Fruit fly (Drosophila melanogaster) whole organism, embryonic: Measurements from ENCODE around the gene Adgf-C.
A peak's percentile ranks its signal among the peaks of the same experiment; 100 is the strongest.

Experiments
- Ada2b ChIP-seq: fragments of 200-800 bp; sonication (Bioruptor generic); IDR thresholded peaks from 2 replicates; pipeline ENCODE4 v1.3.6; 2022; ENCODE audit warnings: missing biosample characterization, missing genetic modification characterization
- BtbVII ChIP-seq: fragments of 200-800 bp; sonication (Bioruptor generic); optimal IDR thresholded peaks from 3 replicates; lab custom pipeline; 2017; ENCODE audit warnings: missing biosample characterization, mild to moderate bottlenecking, missing genetic modification characterization
- CG12071 ChIP-seq: fragments of 200-800 bp; sonication (Bioruptor generic); optimal IDR thresholded peaks from 3 replicates; lab custom pipeline; 2018; ENCODE audit warnings: missing biosample characterization, mild to moderate bottlenecking, missing genetic modification characterization
- CG13894 ChIP-seq: fragments of 200-800 bp; sonication (Bioruptor generic); optimal IDR thresholded peaks from 3 replicates; lab custom pipeline; 2018; ENCODE audit warnings: missing biosample characterization, mild to moderate bottlenecking, missing genetic modification characterization, moderate library complexity
- CG14667 ChIP-seq: fragments of 200-800 bp; sonication (Bioruptor generic); IDR thresholded peaks from 2 replicates; pipeline ENCODE4 v1.3.6; 2022; ENCODE audit warnings: missing biosample characterization, missing genetic modification characterization
- CG14860 ChIP-seq: fragments of 200-800 bp; sonication (Bioruptor generic); IDR thresholded peaks from 3 replicates; pipeline ENCODE4 v1.3.6; 2022; ENCODE audit warnings: missing biosample characterization, missing genetic modification characterization; ENCODE audit not compliant: partially characterized antibody
- CG14965 ChIP-seq: fragments of 200-800 bp; sonication (Bioruptor generic); optimal IDR thresholded peaks from 2 replicates; lab custom pipeline; 2016; ENCODE audit warnings: missing biosample characterization, missing genetic modification characterization, borderline replicate concordance
- CG15601 ChIP-seq: fragments of 200-800 bp; sonication (Bioruptor generic); optimal IDR thresholded peaks from 3 replicates; lab custom pipeline; 2019; ENCODE audit warnings: missing biosample characterization, mild to moderate bottlenecking, missing genetic modification characterization, moderate library complexity
- CG1603 ChIP-seq: fragments of 200-800 bp; sonication (Bioruptor generic); optimal IDR thresholded peaks from 2 replicates; lab custom pipeline; 2019; ENCODE audit warnings: missing biosample characterization, mild to moderate bottlenecking, missing genetic modification characterization, moderate library complexity
- CG16779 ChIP-seq: fragments of 200-800 bp; sonication (Bioruptor generic); IDR thresholded peaks from 2 replicates; pipeline ENCODE4 v1.3.6; 2022; ENCODE audit warnings: missing biosample characterization, missing genetic modification characterization
- CG17829 ChIP-seq: fragments of 200-800 bp; optimal IDR thresholded peaks from 2 replicates; lab custom pipeline; 2019; ENCODE audit warnings: missing biosample characterization, mild to moderate bottlenecking, missing genetic modification characterization, moderate library complexity
- CG18011 ChIP-seq: fragments of 200-800 bp; sonication (Bioruptor generic); optimal IDR thresholded peaks from 2 replicates; lab custom pipeline; 2017; ENCODE audit warnings: missing biosample characterization, missing genetic modification characterization, mild to moderate bottlenecking, moderate library complexity, missing genotype
- CG18599 ChIP-seq: fragments of 200-800 bp; sonication (Bioruptor generic); optimal IDR thresholded peaks from 3 replicates; lab custom pipeline; 2017; ENCODE audit warnings: missing biosample characterization, missing genetic modification characterization, mild to moderate bottlenecking, moderate library complexity, missing genetic modification reagents
- CG32772 ChIP-seq: fragments of 200-800 bp; sonication (Bioruptor generic); IDR thresholded peaks from 2 replicates; pipeline ENCODE4 v1.3.6; 2022; ENCODE audit warnings: missing biosample characterization, missing genetic modification characterization
- CG34422 ChIP-seq: fragments of 200-800 bp; sonication (Bioruptor generic); IDR thresholded peaks from 3 replicates; pipeline ENCODE4 v1.3.6; 2022; ENCODE audit warnings: missing biosample characterization, missing genetic modification characterization
- CG4707 ChIP-seq: fragments of 200-800 bp; sonication (Bioruptor generic); optimal IDR thresholded peaks from 2 replicates; lab custom pipeline; 2018; ENCODE audit warnings: missing biosample characterization, mild to moderate bottlenecking, missing genetic modification characterization, moderate library complexity
- CG6654 ChIP-seq: fragments of 200-800 bp; sonication (Bioruptor generic); optimal IDR thresholded peaks from 2 replicates; lab custom pipeline; 2017; ENCODE audit warnings: missing biosample characterization, mild to moderate bottlenecking, missing genetic modification characterization
- CG6791 ChIP-seq: fragments of 200-800 bp; sonication (Bioruptor generic); IDR thresholded peaks from 3 replicates; pipeline ENCODE4 v1.3.6; 2022; ENCODE audit warnings: missing biosample characterization, missing genetic modification characterization; ENCODE audit not compliant: partially characterized antibody
- CG7372 ChIP-seq: fragments of 200-800 bp; sonication (Bioruptor generic); IDR thresholded peaks from 2 replicates; pipeline ENCODE4 v1.3.6; 2022; ENCODE audit warnings: missing biosample characterization, missing genetic modification characterization
- CG8290 ChIP-seq, 3 experiments: fragments of 200-800 bp; sonication (Bioruptor generic); optimal IDR thresholded peaks; 2 replicates each; lab custom pipeline; 2016 to 2019; ENCODE audit warnings: missing biosample characterization in 3 of 3, missing genetic modification characterization in 3 of 3, mild to moderate bottlenecking in 2 of 3, moderate library complexity in 1 of 3
- Dbx ChIP-seq: fragments of 200-800 bp; sonication (Bioruptor generic); IDR thresholded peaks from 3 replicates; pipeline ENCODE4 v1.3.6; 2022; ENCODE audit warnings: missing biosample characterization, missing genetic modification characterization
- Dip3 ChIP-seq: fragments of 200-800 bp; sonication (Bioruptor generic); optimal IDR thresholded peaks from 3 replicates; lab custom pipeline; 2016; ENCODE audit warnings: missing biosample characterization, missing genetic modification characterization
- Dp ChIP-seq: fragments of 200-800 bp; sonication (Bioruptor generic); optimal IDR thresholded peaks from 2 replicates; lab custom pipeline; 2018; ENCODE audit warnings: missing biosample characterization, mild to moderate bottlenecking, missing genetic modification characterization, moderate library complexity
- Dref ChIP-seq: fragments of 200-800 bp; sonication (Bioruptor generic); IDR thresholded peaks from 2 replicates; pipeline ENCODE4 v1.3.6; 2022; ENCODE audit warnings: missing biosample characterization, missing genetic modification characterization
- Ets65A ChIP-seq: fragments of 200-800 bp; sonication (Bioruptor generic); peaks from one replicate; lab custom pipeline; 2016; ENCODE audit warnings: missing biosample characterization, missing genetic modification characterization
- Lhr ChIP-seq: fragments of 200-800 bp; sonication (Bioruptor generic); optimal IDR thresholded peaks from 3 replicates; lab custom pipeline; 2017; ENCODE audit warnings: mild to moderate bottlenecking, missing biosample characterization, missing genetic modification reagents, missing genetic modification characterization
- Med ChIP-seq: fragments of 200-800 bp; sonication (Bioruptor generic); peaks from one replicate; lab custom pipeline; 2016; ENCODE audit warnings: missing biosample characterization, missing genetic modification characterization, mild to moderate bottlenecking, inconsistent platforms, moderate library complexity
- Sin3A ChIP-seq: fragments of >200 bp; optimal IDR thresholded peaks from 2 replicates; lab custom pipeline; 2018
- Stat92E ChIP-seq, 3 experiments: fragments of >200 bp in 2 of 3; fragments of 200-800 bp in 1 of 3; sonication (Bioruptor generic) in 1 of 3; optimal IDR thresholded peaks; 2 replicates each; lab custom pipeline; 2017 to 2019; ENCODE audit warnings: missing biosample characterization in 3 of 3, missing genetic modification characterization in 3 of 3, mild to moderate bottlenecking in 1 of 3, moderate library complexity in 1 of 3
- YL-1 ChIP-seq: fragments of 200-800 bp; sonication (Bioruptor generic); optimal IDR thresholded peaks from 3 replicates; lab custom pipeline; 2017; ENCODE audit warnings: missing biosample characterization, mild to moderate bottlenecking, missing genetic modification characterization
- ab ChIP-seq: fragments of 200-800 bp; sonication (Bioruptor generic); optimal IDR thresholded peaks from 2 replicates; lab custom pipeline; 2016; ENCODE audit warnings: missing biosample characterization, missing genetic modification characterization
- amos ChIP-seq: fragments of 200-800 bp; sonication (Bioruptor generic); IDR thresholded peaks from 2 replicates; pipeline ENCODE4 v1.3.6; 2022; ENCODE audit warnings: missing biosample characterization, missing genetic modification characterization; ENCODE audit not compliant: partially characterized antibody
- ash1 ChIP-seq: fragments of 200-800 bp; sonication (Bioruptor generic); optimal IDR thresholded peaks from 2 replicates; lab custom pipeline; 2018; ENCODE audit warnings: missing biosample characterization, mild to moderate bottlenecking, missing genetic modification characterization
- bsh ChIP-seq, 2 experiments: fragments of 200-800 bp; sonication (Bioruptor generic); optimal IDR thresholded peaks; 2 replicates each; lab custom pipeline; 2017 to 2018; ENCODE audit warnings: mild to moderate bottlenecking in 2 of 2, missing biosample characterization in 2 of 2, missing genetic modification characterization in 2 of 2, moderate library complexity in 1 of 2
- cg ChIP-seq: fragments of 200-800 bp; sonication (Bioruptor generic); optimal IDR thresholded peaks from 3 replicates; lab custom pipeline; 2019; ENCODE audit warnings: missing biosample characterization, mild to moderate bottlenecking, missing genetic modification characterization, moderate library complexity
- cwo ChIP-seq: fragments of 200-800 bp; sonication (Bioruptor generic); optimal IDR thresholded peaks from 3 replicates; lab custom pipeline; 2017; ENCODE audit warnings: missing biosample characterization, missing genetic modification characterization, mild to moderate bottlenecking, moderate library complexity, missing genetic modification reagents
- dmrt11E ChIP-seq: fragments of 200-800 bp; sonication (Bioruptor generic); optimal IDR thresholded peaks from 3 replicates; lab custom pipeline; 2018; ENCODE audit warnings: missing biosample characterization, mild to moderate bottlenecking, missing genetic modification characterization, moderate library complexity
- fd96Cb ChIP-seq: fragments of 200-800 bp; sonication (Bioruptor generic); optimal IDR thresholded peaks from 2 replicates; lab custom pipeline; 2018; ENCODE audit warnings: missing biosample characterization, mild to moderate bottlenecking, missing genetic modification characterization, moderate library complexity
- maf-S ChIP-seq: fragments of 200-800 bp; sonication (Bioruptor generic); optimal IDR thresholded peaks from 2 replicates; lab custom pipeline; 2016; ENCODE audit warnings: missing biosample characterization, missing genetic modification characterization
- nau ChIP-seq: fragments of 200-800 bp; sonication (Bioruptor generic); optimal IDR thresholded peaks from 3 replicates; lab custom pipeline; 2017; ENCODE audit warnings: missing biosample characterization, mild to moderate bottlenecking, missing genetic modification characterization, missing genetic modification reagents
- nom ChIP-seq: fragments of 200-800 bp; sonication (Bioruptor generic); optimal IDR thresholded peaks from 2 replicates; lab custom pipeline; 2017; ENCODE audit warnings: missing biosample characterization, missing genetic modification characterization, mild to moderate bottlenecking, moderate library complexity, missing genetic modification reagents
- oc ChIP-seq: fragments of 200-800 bp; sonication (Bioruptor generic); optimal IDR thresholded peaks from 2 replicates; lab custom pipeline; 2018; ENCODE audit warnings: missing biosample characterization, mild to moderate bottlenecking, missing genetic modification characterization, moderate library complexity
- rib ChIP-seq: fragments of 200-800 bp; sonication (Bioruptor generic); IDR thresholded peaks from 2 replicates; pipeline ENCODE4 v1.3.6; 2022; ENCODE audit warnings: missing biosample characterization, missing genetic modification characterization
- shn ChIP-seq: fragments of 200-800 bp; sonication (Bioruptor generic); optimal IDR thresholded peaks from 3 replicates; lab custom pipeline; 2016; ENCODE audit warnings: missing biosample characterization, missing genetic modification characterization
- sisA ChIP-seq: fragments of 200-800 bp; sonication (Bioruptor generic); IDR thresholded peaks from 2 replicates; pipeline ENCODE4 v1.3.6; 2022; ENCODE audit warnings: missing biosample characterization, missing genetic modification characterization
- slbo ChIP-seq: fragments of 200-800 bp; sonication (Bioruptor generic); IDR thresholded peaks from 2 replicates; pipeline ENCODE4 v1.3.6; 2022; ENCODE audit warnings: missing biosample characterization, missing genetic modification characterization
- sna ChIP-seq: fragments of 200-800 bp; sonication (Bioruptor generic); IDR thresholded peaks from 2 replicates; pipeline ENCODE4 v1.3.6; 2022; ENCODE audit warnings: missing biosample characterization, missing genetic modification characterization; ENCODE audit not compliant: partially characterized antibody
- vvl ChIP-seq: fragments of 200-800 bp; sonication (Bioruptor generic); IDR thresholded peaks from 2 replicates; pipeline ENCODE4 v1.3.6; 2022; ENCODE audit warnings: missing biosample characterization, missing genetic modification characterization
- zfh1 ChIP-seq: fragments of 200-800 bp; sonication (Bioruptor generic); IDR thresholded peaks from 3 replicates; pipeline ENCODE4 v1.3.6; 2022; ENCODE audit warnings: missing biosample characterization, missing genetic modification characterization

The Adgf-C gene

dm6 chr3R:13682994-13683623, 23.4 kb upstream of the Adgf-C start:
- no peak for TF ChIP-seq maf-S
- no peak for TF ChIP-seq CG6791 (GFP tag; lab: Robert Waterston, UW)
- TF ChIP-seq Dip3 (GFP tag; lab: Kevin White, UChicago): no peak
- TF ChIP-seq CG6654 (GFP tag; lab: Kevin White, UChicago): no peak
- no peak for TF ChIP-seq nau (GFP tag; lab: Kevin White, UChicago)
- no peak for TF ChIP-seq CG18011 (GFP tag; lab: Kevin White, UChicago)
- peak; percentile 89 for TF ChIP-seq Dp (GFP tag; lab: Kevin White, UChicago)
- TF ChIP-seq sna (GFP tag; lab: Robert Waterston, UW): no peak
- TF ChIP-seq CG1603 (tag; lab: Kevin White, UChicago): peak; percentile 41
- no peak for TF ChIP-seq CG16779 (GFP tag; lab: Robert Waterston, UW)
- no peak for TF ChIP-seq oc (tag; lab: Kevin White, UChicago)
- TF ChIP-seq fd96Cb (tag; lab: Kevin White, UChicago): no peak
- no peak for TF ChIP-seq CG32772
- TF ChIP-seq CG12071: no peak
- TF ChIP-seq CG7372 (GFP tag; lab: Robert Waterston, UW): no peak
- no peak for TF ChIP-seq CG34422 (GFP tag; lab: Robert Waterston, UW)
- TF ChIP-seq CG14860 (GFP tag; lab: Robert Waterston, UW): no peak
- TF ChIP-seq CG8290 (GFP tag; optimal IDR thresholded peaks at IDR 0.05; lab: Kevin White, UChicago): no peak
- TF ChIP-seq CG8290 (tag; optimal IDR thresholded peaks at IDR 0.05; lab: Kevin White, UChicago): peak in 1 of 2 experiments; percentile 22
- TF ChIP-seq CG4707: no peak
- no peak for TF ChIP-seq Sin3A (lab: Kevin White, UChicago)
- TF ChIP-seq CG13894 (tag; lab: Kevin White, UChicago): no peak
- TF ChIP-seq Dref: no peak
- no peak for TF ChIP-seq amos
- no peak for TF ChIP-seq rib (GFP tag; lab: Robert Waterston, UW)
- TF ChIP-seq BtbVII: no peak
- no peak for TF ChIP-seq dmrt11E (tag; lab: Kevin White, UChicago)
- TF ChIP-seq nom (GFP tag; lab: Kevin White, UChicago): peak; percentile 33
- TF ChIP-seq bsh (GFP tag; optimal IDR thresholded peaks at IDR 0.05; lab: Kevin White, UChicago): peak in 1 of 2 experiments; percentile 2
- TF ChIP-seq Med: peak; percentile 70
- no peak for TF ChIP-seq Dbx
- TF ChIP-seq Lhr (GFP tag; lab: Kevin White, UChicago): peak; percentile 23
- no peak for TF ChIP-seq ab (GFP tag; lab: Kevin White, UChicago)
- TF ChIP-seq Ets65A: peak; percentile 71
- peak; percentile 10 for TF ChIP-seq CG17829
- no peak for TF ChIP-seq sisA (GFP tag; lab: Robert Waterston, UW)
- TF ChIP-seq Ada2b (GFP tag; lab: Robert Waterston, UW): no peak
- TF ChIP-seq vvl (GFP tag; lab: Robert Waterston, UW): 0 out of 2 replicates have a peak, but pooled peaks have one; percentile 18
- no peak for TF ChIP-seq shn (GFP tag; lab: Kevin White, UChicago)
- TF ChIP-seq CG14965 (GFP tag; lab: Kevin White, UChicago): no peak
- TF ChIP-seq slbo: 0 out of 2 replicates have a peak, but pooled peaks have one; percentile 14
- TF ChIP-seq CG18599 (GFP tag; lab: Kevin White, UChicago): no peak
- peak; percentile 1 for TF ChIP-seq YL-1 (GFP tag; lab: Kevin White, UChicago)
- no peak for TF ChIP-seq ash1 (GFP tag; lab: Kevin White, UChicago)
- no peak for TF ChIP-seq CG14667 (GFP tag; lab: Robert Waterston, UW)
- TF ChIP-seq CG15601 (tag; lab: Kevin White, UChicago): no peak
- TF ChIP-seq Stat92E (GFP tag; optimal IDR thresholded peaks at IDR 0.05; lab: Kevin White, UChicago): peak in 1 of 3 experiments; percentile 64
- TF ChIP-seq cwo (GFP tag; lab: Kevin White, UChicago): no peak
- TF ChIP-seq cg (GFP tag; lab: Kevin White, UChicago): no peak
- no peak for TF ChIP-seq zfh1 (GFP tag; lab: Robert Waterston, UW)
